Worm (Caenorhabditis elegans) whole organism, L3 larva: Measurements from ENCODE around the gene tif-1A.

Experiments
- R02D3.7 ChIP-seq: fragments of 150-350 bp; optimal IDR thresholded peaks from 2 replicates; lab custom pipeline; 2014; ENCODE audit warnings: missing biosample characterization, missing genetic modification characterization
- ZK546.5 ChIP-seq: sonication (generic microtip); optimal IDR thresholded peaks from 2 replicates; lab custom pipeline; 2017; ENCODE audit warnings: missing biosample characterization, missing genetic modification characterization
- aly-2 ChIP-seq: fragments of 150-350 bp; optimal IDR thresholded peaks from 2 replicates; lab custom pipeline; 2014; ENCODE audit warnings: missing biosample characterization, missing genetic modification characterization
- ama-1 ChIP-seq: fragments of 150-350 bp; optimal IDR thresholded peaks from 2 replicates; lab custom pipeline; 2018
- ceh-28 ChIP-seq: fragments of 150-350 bp; optimal IDR thresholded peaks from 2 replicates; lab custom pipeline; 2014; ENCODE audit warnings: missing biosample characterization, missing genetic modification reagents, missing genetic modification characterization
- ceh-82 ChIP-seq: fragments of 150-350 bp; optimal IDR thresholded peaks from 2 replicates; lab custom pipeline; 2014; ENCODE audit warnings: missing biosample characterization, missing genetic modification characterization
- daf-12 ChIP-seq: fragments of 150-350 bp; optimal IDR thresholded peaks from 2 replicates; lab custom pipeline; 2014; ENCODE audit warnings: missing biosample characterization, missing genetic modification reagents, missing genetic modification characterization
- egl-5 ChIP-seq: fragments of 150-350 bp; optimal IDR thresholded peaks from 2 replicates; lab custom pipeline; 2017; ENCODE audit warnings: missing biosample characterization, missing genetic modification reagents, missing genetic modification characterization, inconsistent platforms
- elt-2 ChIP-seq: sonication (generic microtip); optimal IDR thresholded peaks from 2 replicates; lab custom pipeline; 2016; ENCODE audit warnings: missing genetic modification reagents, mild to moderate bottlenecking, missing genetic modification characterization, missing compliant biosample characterization
- elt-3 ChIP-seq, 3 experiments: fragments of 150-350 bp in 1 of 3; sonication (generic microtip) in 2 of 3; optimal IDR thresholded peaks; 2 replicates in 2 of 3; 4 replicates in 1 of 3; lab custom pipeline; 2014 to 2017; ENCODE audit warnings: missing biosample characterization in 3 of 3, missing genetic modification characterization in 3 of 3
- eor-1 ChIP-seq, 2 experiments: fragments of 150-350 bp; optimal IDR thresholded peaks; 2 replicates each; lab custom pipeline; 2014 to 2018; ENCODE audit warnings: missing biosample characterization in 2 of 2, missing genetic modification characterization in 2 of 2
- fkh-2 ChIP-seq: fragments of 150-350 bp; optimal IDR thresholded peaks from 2 replicates; lab custom pipeline; 2014; ENCODE audit warnings: missing biosample characterization, missing genetic modification reagents, missing genetic modification characterization
- fos-1 ChIP-seq: fragments of 150-350 bp; optimal IDR thresholded peaks from 2 replicates; lab custom pipeline; 2014; ENCODE audit warnings: missing biosample characterization, missing genetic modification characterization
- hmg-11 ChIP-seq: sonication (generic microtip); optimal IDR thresholded peaks from 2 replicates; lab custom pipeline; 2016; ENCODE audit warnings: missing genetic modification characterization, missing compliant biosample characterization
- lin-39 ChIP-seq: fragments of 150-350 bp; optimal IDR thresholded peaks from 2 replicates; lab custom pipeline; 2018; ENCODE audit warnings: missing biosample characterization, missing genetic modification reagents, missing genetic modification characterization
- mml-1 ChIP-seq: fragments of 150-350 bp; sonication (generic microtip); optimal IDR thresholded peaks from 3 replicates; lab custom pipeline; 2014; ENCODE audit warnings: missing biosample characterization, missing genetic modification characterization
- nfya-1 ChIP-seq: sonication (generic microtip); optimal IDR thresholded peaks from 2 replicates; lab custom pipeline; 2017; ENCODE audit warnings: missing genetic modification characterization, mild to moderate bottlenecking, missing compliant biosample characterization, antibody characterized with exemption, moderate library complexity; ENCODE audit not compliant: insufficient read depth
- nhr-11 ChIP-seq: fragments of 150-350 bp; optimal IDR thresholded peaks from 2 replicates; lab custom pipeline; 2014; ENCODE audit warnings: missing biosample characterization, missing genetic modification characterization
- nhr-12 ChIP-seq: fragments of 150-350 bp; optimal IDR thresholded peaks from 2 replicates; lab custom pipeline; 2014; ENCODE audit warnings: missing biosample characterization, missing genetic modification characterization
- nhr-23 ChIP-seq: fragments of 150-350 bp; optimal IDR thresholded peaks from 2 replicates; lab custom pipeline; 2014; ENCODE audit warnings: missing biosample characterization, missing genetic modification reagents, missing genetic modification characterization
- nhr-237 ChIP-seq: fragments of 150-350 bp; optimal IDR thresholded peaks from 2 replicates; lab custom pipeline; 2014; ENCODE audit warnings: missing biosample characterization, missing genetic modification characterization
- nhr-25 ChIP-seq: sonication (generic microtip); optimal IDR thresholded peaks from 2 replicates; lab custom pipeline; 2017; ENCODE audit warnings: missing biosample characterization, missing genetic modification characterization
- nhr-28 ChIP-seq: fragments of 150-350 bp; optimal IDR thresholded peaks from 2 replicates; lab custom pipeline; 2014; ENCODE audit warnings: missing biosample characterization, missing genetic modification characterization
- nhr-76 ChIP-seq: fragments of 150-350 bp; sonication (generic microtip); optimal IDR thresholded peaks from 5 replicates; lab custom pipeline; 2014; ENCODE audit warnings: missing biosample characterization, missing genetic modification characterization
- nhr-77 ChIP-seq: fragments of 150-350 bp; optimal IDR thresholded peaks from 2 replicates; lab custom pipeline; 2014; ENCODE audit warnings: missing biosample characterization, missing genetic modification characterization
- pha-4 ChIP-seq: fragments of 150-350 bp; optimal IDR thresholded peaks from 2 replicates; lab custom pipeline; 2014; ENCODE audit warnings: missing biosample characterization, missing genetic modification reagents, missing genetic modification characterization
- skn-1 ChIP-seq: fragments of 150-350 bp; optimal IDR thresholded peaks from 2 replicates; lab custom pipeline; 2014; ENCODE audit warnings: missing biosample characterization, missing genetic modification characterization
- snpc-4 ChIP-seq: fragments of 150-350 bp; optimal IDR thresholded peaks from 2 replicates; lab custom pipeline; 2014; ENCODE audit warnings: missing biosample characterization, missing genetic modification characterization
- tbx-2 ChIP-seq: sonication (generic microtip); optimal IDR thresholded peaks from 2 replicates; lab custom pipeline; 2016; ENCODE audit warnings: mild to moderate bottlenecking, missing genetic modification characterization, missing compliant biosample characterization
- unc-39 ChIP-seq: sonication (generic microtip); optimal IDR thresholded peaks from 4 replicates; lab custom pipeline; 2017; ENCODE audit warnings: missing biosample characterization, missing genetic modification characterization
- unc-62 ChIP-seq: fragments of 150-350 bp; sonication (generic microtip); optimal IDR thresholded peaks from 4 replicates; lab custom pipeline; 2014; ENCODE audit warnings: missing biosample characterization, missing genetic modification reagents, missing genetic modification characterization
- zag-1 ChIP-seq: fragments of 150-350 bp; optimal IDR thresholded peaks from 2 replicates; lab custom pipeline; 2014; ENCODE audit warnings: missing biosample characterization, missing genetic modification characterization
- ztf-4 ChIP-seq: fragments of 150-350 bp; optimal IDR thresholded peaks from 2 replicates; lab custom pipeline; 2014; ENCODE audit warnings: missing biosample characterization, missing genetic modification characterization

Gene tif-1A

DNA sequence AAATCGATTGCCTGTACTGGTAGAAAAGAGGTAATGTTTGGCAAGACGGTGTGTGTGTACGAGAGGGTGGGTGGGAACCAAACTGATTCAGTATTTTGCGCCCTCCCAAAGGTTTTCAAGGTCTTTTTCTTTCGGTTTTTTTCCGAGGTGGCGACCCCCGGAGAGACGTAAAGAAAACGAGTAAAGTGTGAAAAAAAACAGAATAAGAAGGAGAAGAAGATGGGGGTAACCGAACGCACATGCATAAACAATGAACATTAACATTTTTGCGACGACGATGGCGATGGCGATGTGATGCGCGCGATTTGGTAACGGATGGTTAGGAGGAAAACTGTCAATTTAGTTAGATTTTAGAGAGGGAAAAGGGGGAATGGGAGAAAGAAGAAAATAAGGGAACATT lies 25.5 kb downstream of the tif-1A start:
- TF ChIP-seq lin-39 (tag; lab: Kevin White, UChicago), result peak; percentile 38
- peak; percentile 46 for TF ChIP-seq nhr-25
- peak; percentile 25 for TF ChIP-seq pha-4
- TF ChIP-seq egl-5 (tag; lab: Kevin White, UChicago), result no peak
- TF ChIP-seq elt-3 (tag; optimal IDR thresholded peaks at IDR 0.05; lab: Kevin White, UChicago), result no peak
- TF ChIP-seq daf-12 (tag; lab: Kevin White, UChicago), result no peak
- TF ChIP-seq fos-1 (tag; lab: Kevin White, UChicago), result no peak

DNA sequence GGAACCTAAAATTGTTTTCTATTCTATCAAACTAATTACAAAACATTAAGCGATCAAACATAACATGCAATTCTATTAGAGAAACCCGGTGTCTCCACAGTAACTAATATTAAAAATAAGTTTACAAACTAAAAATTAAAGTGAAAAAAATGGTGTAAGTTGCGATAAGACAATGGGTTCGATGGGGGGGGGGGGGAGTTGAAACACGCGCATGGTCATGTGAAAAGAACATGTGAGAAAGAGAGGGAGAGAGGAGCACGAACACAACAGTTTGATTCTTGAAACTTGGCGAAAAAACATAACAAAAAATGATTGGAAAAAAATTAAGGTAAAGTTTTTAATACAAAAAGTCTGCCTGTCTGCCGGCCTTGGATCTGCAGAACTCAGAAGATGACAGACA lies 26.9 kb downstream of the tif-1A start:
- TF ChIP-seq ZK546.5 (tag; lab: Kevin White, UChicago), result no peak
- TF ChIP-seq ceh-28 (tag; lab: Kevin White, UChicago), result no peak
- no peak for TF ChIP-seq nhr-25
- TF ChIP-seq elt-2 (tag; lab: Kevin White, UChicago), result peak; percentile 26
- TF ChIP-seq unc-39 (tag; lab: Kevin White, UChicago), result no peak
- no peak for TF ChIP-seq lin-39 (tag; lab: Kevin White, UChicago)
- TF ChIP-seq nhr-76 (tag; lab: Kevin White, UChicago), result no peak
- TF ChIP-seq unc-62 (GFP tag; lab: Kevin White, UChicago), result no peak
- TF ChIP-seq pha-4, result peak; percentile 5
- no peak for TF ChIP-seq ceh-82 (tag; lab: Kevin White, UChicago)
- no peak for TF ChIP-seq nhr-12 (tag; lab: Kevin White, UChicago)
- no peak for TF ChIP-seq eor-1 (tag; optimal IDR thresholded peaks at IDR 0.05; lab: Kevin White, UChicago)

DNA sequence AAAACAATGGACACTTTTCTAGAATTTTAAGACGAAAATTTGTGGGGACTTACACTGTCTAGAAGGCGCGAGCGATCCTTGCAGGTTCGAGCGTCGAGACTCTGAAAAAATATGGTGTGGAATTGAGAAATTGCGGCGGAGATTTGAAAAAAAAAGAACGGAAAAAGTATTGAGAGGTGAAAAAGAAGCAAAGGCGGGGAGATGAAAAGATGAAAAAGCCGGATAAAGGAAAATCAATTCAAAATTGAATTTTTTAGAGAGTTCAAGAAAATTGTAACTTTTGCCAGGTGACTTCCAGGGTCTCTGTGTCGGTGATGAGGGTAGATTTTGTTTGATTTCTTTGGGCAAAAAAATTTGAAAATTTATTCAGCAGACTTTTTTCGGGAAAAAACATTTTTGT lies 27.6 kb downstream of the tif-1A start, which contains the start of gene msi-1:
Gene msi-1, minus strand, starts transcription at position 101 of the 400 bp plus-strand sequence.
- TF ChIP-seq hmg-11 (tag; lab: Kevin White, UChicago), result peak; percentile 31
- no peak for TF ChIP-seq elt-2 (tag; lab: Kevin White, UChicago)

DNA sequence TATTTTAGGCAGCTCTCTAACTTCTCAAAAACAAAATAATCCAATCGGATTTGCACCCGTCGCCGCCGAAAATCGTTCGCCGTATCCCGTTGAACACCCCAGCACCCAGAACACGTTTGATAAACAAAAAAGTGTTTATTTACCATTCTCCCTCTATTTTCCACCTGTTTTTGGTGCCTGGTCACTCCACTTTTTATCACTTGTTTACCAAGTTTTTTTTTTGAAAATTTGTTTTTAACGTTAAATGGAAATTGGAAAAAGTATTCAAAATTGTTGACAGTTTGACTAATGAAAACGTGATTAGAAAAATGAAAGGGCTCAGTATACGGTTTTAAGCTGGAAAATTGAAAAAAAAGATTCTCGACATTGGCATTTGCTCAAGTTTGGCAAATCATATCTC lies 28.9 kb downstream of the tif-1A start:
- TF ChIP-seq pha-4, result peak; percentile 84
- no peak for TF ChIP-seq skn-1 (tag; lab: Kevin White, UChicago)
- TF ChIP-seq nhr-77 (tag; lab: Kevin White, UChicago), result no peak
- TF ChIP-seq nhr-237 (tag; lab: Kevin White, UChicago), result no peak
- no peak for TF ChIP-seq mml-1 (tag; lab: Kevin White, UChicago)
- TF ChIP-seq aly-2, result no peak
- TF ChIP-seq ZK546.5 (tag; lab: Kevin White, UChicago), result no peak
- no peak for TF ChIP-seq eor-1 (tag; optimal IDR thresholded peaks at IDR 0.05; lab: Kevin White, UChicago)

DNA sequence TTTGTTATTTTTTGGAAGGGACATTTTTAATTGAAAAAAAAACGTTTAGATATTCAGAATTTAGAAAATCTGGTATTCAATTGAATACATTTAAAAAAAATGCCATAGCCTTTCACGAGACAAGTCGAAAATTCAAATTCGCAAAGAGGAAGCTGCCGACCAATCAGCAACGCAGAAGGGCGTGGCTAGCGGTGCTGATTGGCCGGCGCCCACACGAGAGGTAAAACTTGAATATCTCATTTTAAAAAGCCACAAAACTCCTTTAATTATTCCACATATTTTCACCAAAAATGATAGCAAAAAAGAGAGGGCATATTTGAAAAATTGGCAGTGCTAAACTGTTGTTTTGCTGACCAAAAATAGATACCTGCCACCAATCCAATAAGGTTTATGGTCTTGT lies 29.4 kb downstream of the tif-1A start:
- TF ChIP-seq nhr-11 (no peak), zag-1 (no peak), fkh-2 (tag; lab: Kevin White, UChicago) (no peak), nfya-1 (tag; lab: Kevin White, UChicago) (peak; percentile 75), egl-5 (tag; lab: Kevin White, UChicago) (no peak), aly-2 (no peak), R02D3.7 (tag; lab: Kevin White, UChicago) (no peak), ama-1 (lab: Kevin White, UChicago) (no peak)

DNA sequence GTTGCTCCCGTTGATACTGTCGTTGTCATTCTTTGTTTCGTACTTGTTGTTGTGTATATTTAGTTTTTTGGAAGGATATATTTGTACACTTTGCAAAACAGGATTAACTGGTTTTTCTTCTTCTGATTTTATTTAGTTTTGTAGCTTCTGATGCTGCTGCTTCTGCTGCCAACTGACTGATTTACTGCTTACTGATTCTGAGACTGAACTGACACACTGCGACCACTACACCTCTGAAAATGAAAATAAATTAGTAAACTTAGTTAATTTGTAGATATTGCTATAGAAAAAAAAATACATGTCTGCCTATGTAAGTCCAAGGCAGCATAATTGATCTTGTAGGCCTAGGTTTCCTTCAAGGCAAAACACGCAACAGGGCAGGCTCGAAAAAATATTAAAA lies 31.2 kb downstream of the tif-1A start, which contains the start of gene R10E9.4:
Gene R10E9.4, minus strand, starts transcription at position 101 of the 400 bp plus-strand sequence.
- TF ChIP-seq nhr-23 (no peak), nhr-28 (no peak), zag-1 (no peak), nhr-76 (tag; lab: Kevin White, UChicago) (no peak), ZK546.5 (tag; lab: Kevin White, UChicago) (no peak), hmg-11 (tag; lab: Kevin White, UChicago) (no peak), unc-62 (GFP tag; lab: Kevin White, UChicago) (no peak), snpc-4 (tag; lab: Kevin White, UChicago) (no peak), R02D3.7 (tag; lab: Kevin White, UChicago) (no peak), nfya-1 (tag; lab: Kevin White, UChicago) (no peak), elt-2 (tag; lab: Kevin White, UChicago) (no peak), tbx-2 (tag; lab: Kevin White, UChicago) (no peak), ztf-4 (tag; lab: Kevin White, UChicago) (no peak), eor-1 (tag; optimal IDR thresholded peaks at IDR 0.05; lab: Kevin White, UChicago) (no peak)
